Fruit fly (Drosophila melanogaster): ENCODE results near the gene Ugt303A1.

Gene Ugt303A1

DNA sequence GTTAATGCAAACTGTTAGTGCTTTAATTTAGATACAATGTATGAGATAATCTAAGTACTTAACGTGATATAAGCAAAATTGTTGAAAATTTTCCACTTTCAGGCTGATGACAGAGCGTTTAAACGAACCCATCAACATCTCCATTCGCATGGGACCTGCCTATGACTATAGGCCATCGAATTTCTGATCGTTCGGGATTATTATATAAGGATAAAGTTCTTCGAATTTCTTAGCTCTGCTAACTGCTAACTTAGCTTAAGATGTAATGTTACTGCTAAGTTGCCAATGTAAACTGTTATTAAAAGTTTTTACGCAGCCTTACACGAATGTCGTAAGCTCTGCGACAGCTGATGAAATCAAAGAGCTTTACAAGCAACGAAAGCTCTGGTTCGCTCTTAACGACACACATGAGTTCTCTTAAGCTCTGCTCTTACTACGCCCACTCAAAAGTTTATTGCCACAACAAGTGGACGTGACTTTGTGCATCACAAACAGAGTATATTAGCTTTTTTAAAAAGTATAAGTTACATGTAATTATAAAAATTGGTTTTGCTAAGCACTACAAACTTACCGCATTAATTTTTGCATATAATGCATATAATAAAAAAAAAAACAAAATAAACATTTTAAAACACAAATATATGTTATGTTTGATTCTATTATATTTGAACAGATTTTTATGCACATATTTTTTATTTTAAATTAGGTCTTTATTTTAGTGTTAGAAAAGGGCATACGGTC is 21.5 kb downstream of the Ugt303A1 start (continued):
- TF ChIP-seq Trl (optimal IDR thresholded peaks at IDR 0.05) (peak; percentile 71 to 81), Trl (GFP tag; optimal IDR thresholded peaks at IDR 0.05) (peak; percentile 81), ac (GFP tag; optimal IDR thresholded peaks at IDR 0.05) (peak; percentile 60), Hmr (GFP tag; optimal IDR thresholded peaks at IDR 0.05) (peak; percentile 99), CG13894 (tag; optimal IDR thresholded peaks at IDR 0.05) (peak; percentile 98), prd (optimal IDR thresholded peaks at IDR 0.05) (no peak), prd (GFP tag; IDR thresholded peaks at IDR 0.05) (peak; percentile 98), twi (tag; optimal IDR thresholded peaks at IDR 0.05) (peak; percentile 88), Xrp1 (GFP tag; IDR thresholded peaks at IDR 0.05) (peak; percentile 98), CG10431 (GFP tag; optimal IDR thresholded peaks at IDR 0.05) (peak; percentile 97), h (optimal IDR thresholded peaks at IDR 0.05) (no peak), CG10959 (GFP tag; IDR thresholded peaks at IDR 0.05) (peak; percentile 84), dmrt11E (tag; optimal IDR thresholded peaks at IDR 0.05) (peak; percentile 90), CG33213 (GFP tag; optimal IDR thresholded peaks at IDR 0.05) (no peak), slp2 (GFP tag; optimal IDR thresholded peaks at IDR 0.05) (peak; percentile 95), nerfin-1 (tag; optimal IDR thresholded peaks at IDR 0.05) (peak; percentile 99), NC2β (GFP tag; optimal IDR thresholded peaks at IDR 0.05) (peak; percentile 55), ind (GFP tag; optimal IDR thresholded peaks at IDR 0.05) (peak; percentile 98), ranshi (GFP tag; IDR thresholded peaks at IDR 0.05) (peak; percentile 97), btn (GFP tag; optimal IDR thresholded peaks at IDR 0.05) (peak; percentile 10), wor (GFP tag; IDR thresholded peaks at IDR 0.05) (peak; percentile 99), bab2 (GFP tag; optimal IDR thresholded peaks at IDR 0.05) (peak; percentile 98), CG5180 (GFP tag; optimal IDR thresholded peaks at IDR 0.05) (peak; percentile 93), Scr (GFP tag; IDR thresholded peaks at IDR 0.05; ENCODE audit: partially characterized antibody) (no peak), fd96Cb (tag; optimal IDR thresholded peaks at IDR 0.05) (peak; percentile 99), nerfin-2 (GFP tag; IDR thresholded peaks at IDR 0.05; ENCODE audit: partially characterized antibody) (no peak), Abd-B (GFP tag; optimal IDR thresholded peaks at IDR 0.05) (peak; percentile 100), cato (GFP tag; optimal IDR thresholded peaks at IDR 0.05; ENCODE audit: borderline replicate concordance) (peak; percentile 87), CG18599 (GFP tag; optimal IDR thresholded peaks at IDR 0.05) (peak; percentile 99), CG7271 (tag; optimal IDR thresholded peaks at IDR 0.05) (peak; percentile 85), CG8944 (GFP tag; optimal IDR thresholded peaks at IDR 0.05) (peak; percentile 78), Dek (tag; optimal IDR thresholded peaks at IDR 0.05) (peak; percentile 99), CG3847 (GFP tag; IDR thresholded peaks at IDR 0.05) (peak; percentile 98), CG1832 (GFP tag; optimal IDR thresholded peaks at IDR 0.05) (no peak), scrt (GFP tag; optimal IDR thresholded peaks at IDR 0.05) (peak; percentile 99), jumu (GFP tag; optimal IDR thresholded peaks at IDR 0.05) (peak; percentile 85), odd (GFP tag; optimal IDR thresholded peaks at IDR 0.05) (peak; percentile 98), CG4424 (GFP tag; optimal IDR thresholded peaks at IDR 0.05) (peak; percentile 98), Dfd (GFP tag; optimal IDR thresholded peaks at IDR 0.05) (peak in 1 of 2 experiments; percentile 95), so (GFP tag; IDR thresholded peaks at IDR 0.05) (peak; percentile 98), Hmx (GFP tag; optimal IDR thresholded peaks at IDR 0.05) (peak; percentile 82), CG8765 (GFP tag; IDR thresholded peaks at IDR 0.05) (peak; percentile 87), CG12769 (tag; optimal IDR thresholded peaks at IDR 0.05) (peak; percentile 82), CG14965 (GFP tag; optimal IDR thresholded peaks at IDR 0.05; ENCODE audit: borderline replicate concordance) (no peak), D (optimal IDR thresholded peaks at IDR 0.05) (no peak), D (GFP tag; optimal IDR thresholded peaks at IDR 0.05) (peak; percentile 99), CG5953 (GFP tag; IDR thresholded peaks at IDR 0.05) (peak; percentile 96), ftz-f1 (GFP tag; optimal IDR thresholded peaks at IDR 0.05) (peak; percentile 46), Antp (GFP tag; optimal IDR thresholded peaks at IDR 0.05) (peak; percentile 79), sd (tag; optimal IDR thresholded peaks at IDR 0.05) (peak; percentile 94)
